Worm (Caenorhabditis elegans) whole organism, L4 larva: ENCODE data around the gene B0563.7.

Source experiments
- aly-2 ChIP-seq: sonication (generic microtip); optimal IDR thresholded peaks from 2 replicates; lab custom pipeline; 2018; ENCODE audit warnings: missing biosample characterization, missing genetic modification characterization
- dmd-9 ChIP-seq: fragments of 200-800 bp; sonication (Bioruptor generic); IDR thresholded peaks from 2 replicates; pipeline ENCODE4 v1.3.6; 2022; ENCODE audit warnings: missing genetic modification reagents, missing genetic modification characterization, missing compliant biosample characterization
- fkh-10 ChIP-seq: fragments of 150-350 bp; optimal IDR thresholded peaks from 2 replicates; lab custom pipeline; 2014; ENCODE audit warnings: missing biosample characterization, missing genetic modification reagents, missing genetic modification characterization
- fos-1 ChIP-seq: fragments of 150-350 bp; optimal IDR thresholded peaks from 2 replicates; lab custom pipeline; 2014; ENCODE audit warnings: missing biosample characterization, missing genetic modification characterization
- jun-1 ChIP-seq: fragments of 150-350 bp; optimal IDR thresholded peaks from 2 replicates; lab custom pipeline; 2014; ENCODE audit warnings: missing biosample characterization, missing genetic modification reagents, missing genetic modification characterization
- lin-39 ChIP-seq: fragments of 150-350 bp; optimal IDR thresholded peaks from 2 replicates; lab custom pipeline; 2014; ENCODE audit warnings: missing biosample characterization, missing genetic modification reagents, missing genetic modification characterization
- nhr-237 ChIP-seq: sonication (generic microtip); optimal IDR thresholded peaks from 2 replicates; lab custom pipeline; 2017; ENCODE audit warnings: missing biosample characterization, missing genetic modification characterization
- nhr-25 ChIP-seq: sonication (generic microtip); optimal IDR thresholded peaks from 2 replicates; lab custom pipeline; 2017; ENCODE audit warnings: missing genetic modification characterization, mild to moderate bottlenecking, missing compliant biosample characterization, antibody characterized with exemption, moderate library complexity, borderline replicate concordance; ENCODE audit not compliant: insufficient read depth
- nhr-28 ChIP-seq: fragments of 150-350 bp; optimal IDR thresholded peaks from 2 replicates; lab custom pipeline; 2014; ENCODE audit warnings: missing biosample characterization, missing genetic modification characterization
- nhr-76 ChIP-seq: fragments of 150-350 bp; optimal IDR thresholded peaks from 2 replicates; lab custom pipeline; 2014; ENCODE audit warnings: missing biosample characterization, missing genetic modification characterization
- tra-1 ChIP-seq: fragments of 200-800 bp; sonication (Bioruptor generic); IDR thresholded peaks from 2 replicates; pipeline ENCODE4 v1.3.6; 2022; ENCODE audit warnings: missing genetic modification reagents, missing genetic modification characterization, missing compliant biosample characterization
- unc-62 ChIP-seq, 3 experiments: fragments of 150-350 bp in 1 of 3; sonication (generic microtip); optimal IDR thresholded peaks in 2 of 3; peaks in 1 of 3; 1 replicate in 1 of 3; 2 replicates in 2 of 3; lab custom pipeline; 2014 to 2017; ENCODE audit warnings: missing biosample characterization in 3 of 3, missing genetic modification characterization in 3 of 3, missing genetic modification reagents in 3 of 3, missing genotype in 1 of 3
- zfp-2 ChIP-seq: sonication (generic microtip); optimal IDR thresholded peaks from 2 replicates; lab custom pipeline; 2016; ENCODE audit warnings: mild to moderate bottlenecking, missing genetic modification characterization, missing compliant biosample characterization

- TF ChIP-seq nhr-28 (tag; lab: Kevin White, UChicago) (no peak), nhr-237 (no peak), fkh-10 (GFP tag; lab: Kevin White, UChicago) (no peak), fos-1 (tag; lab: Kevin White, UChicago) (no peak), unc-62 (GFP tag; optimal IDR thresholded peaks at IDR 0.05 in 1 of 2; lab: Kevin White, UChicago) (peak in 1 of 2 experiments; percentile 94), unc-62 (tag; optimal IDR thresholded peaks at IDR 0.05; lab: Kevin White, UChicago) (no peak), zfp-2 (tag; lab: Kevin White, UChicago) (no peak), nhr-76 (no peak), lin-39 (tag; lab: Kevin White, UChicago) (no peak), jun-1 (tag; lab: Kevin White, UChicago) (no peak), dmd-9 (no peak), nhr-25 (tag; lab: Kevin White, UChicago) (no peak), tra-1 (GFP tag; lab: Robert Waterston, UW) (no peak), aly-2 (no peak)
Measured at ce11 chrX:9172733-9173132, 18.6 kb upstream of the B0563.7 start.
